Fruit fly (Drosophila melanogaster) whole organism, pupa: Measurements from ENCODE around the gene Pstk.

Experiments
- CG10348 ChIP-seq: fragments of 200-800 bp; sonication (Bioruptor generic); IDR thresholded peaks from 2 replicates; pipeline ENCODE4 v1.3.6; 2022; ENCODE audit warnings: missing biosample characterization, missing genetic modification characterization
- CG12605 ChIP-seq: fragments of 200-800 bp; sonication (Bioruptor generic); IDR thresholded peaks from 2 replicates; pipeline ENCODE4 v1.3.6; 2022; ENCODE audit warnings: missing biosample characterization, missing genetic modification characterization
- CG13204 ChIP-seq: fragments of 200-800 bp; sonication (Bioruptor generic); optimal IDR thresholded peaks from 2 replicates; lab custom pipeline; 2018; ENCODE audit warnings: missing biosample characterization, mild to moderate bottlenecking, missing genetic modification characterization, moderate library complexity
- CG14655 ChIP-seq: fragments of 200-800 bp; sonication (Bioruptor generic); optimal IDR thresholded peaks from 3 replicates; lab custom pipeline; 2017; ENCODE audit warnings: mild to moderate bottlenecking, missing biosample characterization, missing genetic modification reagents, missing genetic modification characterization
- CG15710 ChIP-seq: fragments of 200-800 bp; sonication (Bioruptor generic); optimal IDR thresholded peaks from 2 replicates; lab custom pipeline; 2018; ENCODE audit warnings: missing biosample characterization, mild to moderate bottlenecking, missing genetic modification characterization, moderate library complexity
- CG17806 ChIP-seq: fragments of 200-800 bp; sonication (Bioruptor generic); optimal IDR thresholded peaks from 2 replicates; lab custom pipeline; 2018; ENCODE audit warnings: missing biosample characterization, mild to moderate bottlenecking, missing genetic modification characterization, moderate library complexity
- CG32121 ChIP-seq: fragments of 200-800 bp; sonication (Bioruptor generic); IDR thresholded peaks from 2 replicates; pipeline ENCODE4 v1.3.6; 2022; ENCODE audit warnings: missing biosample characterization, missing genetic modification characterization
- CG34367 ChIP-seq: fragments of 200-800 bp; sonication (Bioruptor generic); optimal IDR thresholded peaks from 2 replicates; lab custom pipeline; 2018; ENCODE audit warnings: missing biosample characterization, mild to moderate bottlenecking, missing genetic modification characterization
- CG4496 ChIP-seq: fragments of 200-800 bp; sonication (Bioruptor generic); IDR thresholded peaks from 3 replicates; pipeline ENCODE4 v1.3.6; 2022; ENCODE audit warnings: missing biosample characterization, missing genetic modification characterization
- CG8159 ChIP-seq: fragments of 200-800 bp; sonication (Bioruptor generic); optimal IDR thresholded peaks from 3 replicates; lab custom pipeline; 2018; ENCODE audit warnings: missing biosample characterization, mild to moderate bottlenecking, missing genetic modification characterization, moderate library complexity
- CG8301 ChIP-seq: fragments of 200-800 bp; sonication (Bioruptor generic); optimal IDR thresholded peaks from 2 replicates; lab custom pipeline; 2018; ENCODE audit warnings: missing biosample characterization, mild to moderate bottlenecking, missing genetic modification characterization
- CG9948 ChIP-seq: fragments of 200-800 bp; sonication (Bioruptor generic); optimal IDR thresholded peaks from 2 replicates; lab custom pipeline; 2018; ENCODE audit warnings: missing biosample characterization, mild to moderate bottlenecking, missing genetic modification characterization, moderate library complexity
- D1 ChIP-seq: fragments of 200-800 bp; sonication (Bioruptor generic); optimal IDR thresholded peaks from 2 replicates; lab custom pipeline; 2018; ENCODE audit warnings: missing biosample characterization, mild to moderate bottlenecking, missing genetic modification characterization, moderate library complexity
- EcR ChIP-seq: fragments of 200-800 bp; sonication (Bioruptor generic); optimal IDR thresholded peaks from 3 replicates; lab custom pipeline; 2019; ENCODE audit warnings: missing biosample characterization, missing genetic modification characterization, mild to moderate bottlenecking, moderate library complexity, missing genetic modification reagents
- Ets98B ChIP-seq: fragments of 200-800 bp; sonication (Bioruptor generic); IDR thresholded peaks from 2 replicates; pipeline ENCODE4 v1.3.6; 2022; ENCODE audit warnings: missing biosample characterization, missing genetic modification characterization
- Pif1A ChIP-seq: fragments of 200-800 bp; sonication (Bioruptor generic); optimal IDR thresholded peaks from 3 replicates; lab custom pipeline; 2016; ENCODE audit warnings: missing biosample characterization, missing genetic modification characterization
- Pif1B ChIP-seq: fragments of 200-800 bp; sonication (Bioruptor generic); optimal IDR thresholded peaks from 3 replicates; lab custom pipeline; 2016; ENCODE audit warnings: missing biosample characterization, missing genetic modification characterization
- Snoo ChIP-seq: fragments of 200-800 bp; sonication (Bioruptor generic); optimal IDR thresholded peaks from 3 replicates; lab custom pipeline; 2017; ENCODE audit warnings: missing biosample characterization, mild to moderate bottlenecking, missing genetic modification characterization, inconsistent platforms
- fd96Ca ChIP-seq: fragments of 200-800 bp; sonication (Bioruptor generic); IDR thresholded peaks from 3 replicates; pipeline ENCODE4 v1.3.6; 2022; ENCODE audit warnings: missing biosample characterization, missing genetic modification characterization
- gl ChIP-seq: fragments of 200-800 bp; sonication (Bioruptor generic); optimal IDR thresholded peaks from 2 replicates; lab custom pipeline; 2018; ENCODE audit warnings: missing biosample characterization, mild to moderate bottlenecking, missing genetic modification characterization
- rn ChIP-seq: fragments of 200-800 bp; sonication (Bioruptor generic); IDR thresholded peaks from 2 replicates; pipeline ENCODE4 v1.3.6; 2022; ENCODE audit warnings: missing biosample characterization, missing genetic modification characterization

Gene Pstk

DNA sequence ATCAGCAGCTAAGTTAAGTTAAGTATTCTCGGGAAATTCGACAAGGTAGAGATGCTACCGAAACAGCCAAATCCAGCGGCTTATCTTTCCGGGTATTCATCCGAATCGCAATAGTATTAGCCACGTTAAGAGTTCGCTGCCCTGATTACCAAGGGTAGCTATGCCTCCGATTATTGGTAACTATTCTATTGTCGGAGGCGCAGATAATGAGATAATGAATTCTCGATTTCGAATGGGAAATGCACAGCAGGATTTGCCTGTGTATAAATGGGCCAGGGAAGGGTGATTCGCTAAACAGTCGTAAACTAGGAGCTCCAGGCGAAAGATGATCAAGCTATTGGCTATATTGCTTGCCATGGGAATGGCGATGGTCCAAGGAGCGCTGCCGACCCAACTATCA, 35.0 kb downstream of the Pstk start, which contains the start of gene CG14204:
CG14204 (plus strand) TSS at position 301 of the 400 bp plus-strand sequence.
- TF ChIP-seq CG12605 (GFP tag; lab: Robert Waterston, UW) (no peak), Ets98B (GFP tag; lab: Robert Waterston, UW) (no peak), EcR (GFP tag; lab: Kevin White, UChicago) (no peak), CG32121 (GFP tag; lab: Robert Waterston, UW) (no peak), rn (GFP tag; lab: Robert Waterston, UW) (no peak), CG8301 (tag; lab: Kevin White, UChicago) (no peak), Pif1A (GFP tag; lab: Kevin White, UChicago) (no peak), Snoo (no peak), CG14655 (no peak), CG17806 (tag; lab: Kevin White, UChicago) (no peak), gl (tag; lab: Kevin White, UChicago) (no peak), CG9948 (tag; lab: Kevin White, UChicago) (no peak), CG15710 (tag; lab: Kevin White, UChicago) (no peak), fd96Ca (GFP tag; lab: Robert Waterston, UW) (no peak), CG13204 (GFP tag; lab: Kevin White, UChicago) (no peak), CG4496 (GFP tag; lab: Robert Waterston, UW) (no peak), CG8159 (tag; lab: Kevin White, UChicago) (no peak), D1 (tag; lab: Kevin White, UChicago) (no peak), CG10348 (GFP tag; lab: Robert Waterston, UW) (no peak)

- TF ChIP-seq fd96Ca (GFP tag; lab: Robert Waterston, UW) (no peak), CG34367 (tag; lab: Kevin White, UChicago) (no peak), CG32121 (GFP tag; lab: Robert Waterston, UW) (no peak)
- TF ChIP-seq, all 21 proteins: peak for 0
Measured at dm6 chrX:19582732-19583131, 35.6 kb downstream of the Pstk start.

dm6 chrX:19581881-19582280, 36.5 kb downstream of the Pstk start, which contains the start of gene CG14218:
CG14218 (minus strand) TSS chrX:19581981.
- no peak for TF ChIP-seq CG8301 (tag; lab: Kevin White, UChicago)
- TF ChIP-seq CG8159 (tag; lab: Kevin White, UChicago): no peak
- TF ChIP-seq gl (tag; lab: Kevin White, UChicago): no peak
- TF ChIP-seq Ets98B (GFP tag; lab: Robert Waterston, UW): no peak
- TF ChIP-seq CG32121 (GFP tag; lab: Robert Waterston, UW): no peak
- TF ChIP-seq Pif1B (GFP tag; lab: Kevin White, UChicago): no peak
- TF ChIP-seq Pif1A (GFP tag; lab: Kevin White, UChicago): no peak
- no peak for TF ChIP-seq CG17806 (tag; lab: Kevin White, UChicago)

DNA sequence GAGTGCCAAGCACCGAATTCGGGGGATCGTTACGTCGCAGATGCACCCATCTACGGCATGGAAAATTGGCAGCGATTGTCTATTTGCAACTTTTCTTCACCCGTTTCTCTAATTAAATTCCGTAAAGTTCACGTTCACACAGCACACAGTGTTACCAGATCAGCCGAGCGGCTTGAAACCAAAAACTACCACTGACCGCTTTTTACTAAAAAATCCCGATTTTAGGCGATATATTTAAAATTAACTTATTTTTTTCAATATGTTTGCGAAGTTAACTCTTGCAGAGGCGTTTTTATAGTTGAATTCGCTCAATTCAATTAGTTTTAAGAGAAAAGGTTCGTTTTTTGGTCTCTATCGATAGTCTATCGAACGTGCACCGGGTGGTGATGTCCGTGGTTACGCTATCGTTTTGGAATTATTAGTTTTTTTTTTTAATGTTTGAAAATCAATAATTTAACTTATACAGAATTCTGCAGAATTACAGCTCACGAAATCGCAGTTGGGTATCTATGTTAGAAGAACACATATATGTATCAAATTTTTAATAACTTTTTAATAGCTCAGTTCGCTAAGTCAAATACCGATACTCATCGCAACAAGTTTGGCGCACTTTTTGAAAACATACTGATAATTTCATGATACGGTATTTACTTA, 38.6 kb downstream of the Pstk start, which contains the start of gene Tao:
Tao (minus strand) TSS at position 153 of the 654 bp plus-strand sequence.
- TF ChIP-seq D1 (tag; lab: Kevin White, UChicago): no peak
- TF ChIP-seq Snoo: no peak
- no peak for TF ChIP-seq Ets98B (GFP tag; lab: Robert Waterston, UW)
- no peak for TF ChIP-seq CG8159 (tag; lab: Kevin White, UChicago)
- TF ChIP-seq CG10348 (GFP tag; lab: Robert Waterston, UW): no peak
- no peak for TF ChIP-seq CG14655
- TF ChIP-seq gl (tag; lab: Kevin White, UChicago): no peak
- TF ChIP-seq CG34367 (tag; lab: Kevin White, UChicago): no peak
- TF ChIP-seq CG12605 (GFP tag; lab: Robert Waterston, UW): no peak
- TF ChIP-seq Pif1A (GFP tag; lab: Kevin White, UChicago): no peak
- no peak for TF ChIP-seq Pif1B (GFP tag; lab: Kevin White, UChicago)
- no peak for TF ChIP-seq CG13204 (GFP tag; lab: Kevin White, UChicago)
- no peak for TF ChIP-seq CG32121 (GFP tag; lab: Robert Waterston, UW)
- TF ChIP-seq CG9948 (tag; lab: Kevin White, UChicago): no peak
- no peak for TF ChIP-seq CG17806 (tag; lab: Kevin White, UChicago)
- no peak for TF ChIP-seq EcR (GFP tag; lab: Kevin White, UChicago)
- no peak for TF ChIP-seq CG8301 (tag; lab: Kevin White, UChicago)
- no peak for TF ChIP-seq rn (GFP tag; lab: Robert Waterston, UW)
- TF ChIP-seq fd96Ca (GFP tag; lab: Robert Waterston, UW): no peak

DNA sequence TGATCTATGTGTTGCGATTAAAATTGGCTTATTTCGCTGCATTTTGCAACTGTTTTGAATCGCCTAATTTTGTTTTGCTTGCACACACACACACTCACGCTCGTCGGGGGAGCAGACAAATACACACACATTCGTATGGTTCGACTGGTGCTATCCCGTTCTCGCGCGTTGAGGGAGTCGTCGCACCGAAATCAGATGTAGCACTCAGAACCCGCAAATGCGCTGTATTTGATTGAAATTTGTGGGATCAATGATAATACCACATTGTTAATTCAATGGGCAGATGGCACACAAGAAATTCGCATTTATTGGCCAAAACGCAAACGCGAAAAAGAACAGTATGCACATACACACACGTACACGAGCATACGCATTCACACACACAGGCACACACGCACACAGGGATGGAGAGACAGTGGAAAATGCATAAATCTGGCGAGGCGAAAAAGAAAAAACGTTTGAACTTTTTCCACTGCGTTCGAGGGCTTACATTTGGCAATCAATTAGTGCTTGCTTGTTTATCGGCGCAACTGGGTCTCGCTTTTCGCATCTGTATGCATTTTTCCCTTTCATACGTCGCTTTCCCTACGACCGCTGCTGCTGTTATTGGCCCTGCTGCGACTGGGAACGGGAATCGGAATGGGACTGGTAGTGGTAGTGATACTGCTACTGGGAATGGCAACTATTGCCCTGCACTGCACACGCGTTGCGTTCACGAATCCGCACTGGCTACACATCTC, 39.3 kb downstream of the Pstk start:
- no peak for TF ChIP-seq rn (GFP tag; lab: Robert Waterston, UW)
